Fruit fly (Drosophila melanogaster) whole organism, embryonic: Measurements from ENCODE around the gene scpr-C.

Experiments used
- B-H2 ChIP-seq: fragments of 200-800 bp; sonication (Bioruptor generic); optimal IDR thresholded peaks from 2 replicates; lab custom pipeline; 2018; ENCODE audit warnings: missing biosample characterization, mild to moderate bottlenecking, missing genetic modification characterization
- BEAF-32 ChIP-seq: fragments of 200-800 bp; sonication (Bioruptor generic); optimal IDR thresholded peaks from 3 replicates; lab custom pipeline; 2017; ENCODE audit warnings: missing biosample characterization, missing genetic modification characterization, mild to moderate bottlenecking, moderate library complexity, missing genetic modification reagents
- Bgb ChIP-seq: fragments of 200-800 bp; sonication (Bioruptor generic); IDR thresholded peaks from 2 replicates; pipeline ENCODE4 v1.3.6; 2022; ENCODE audit warnings: missing biosample characterization, missing genetic modification characterization; ENCODE audit not compliant: partially characterized antibody
- CG10209 ChIP-seq: fragments of 200-800 bp; sonication (Bioruptor generic); optimal IDR thresholded peaks from 3 replicates; lab custom pipeline; 2017; ENCODE audit warnings: missing biosample characterization, mild to moderate bottlenecking, missing genetic modification characterization, missing genetic modification reagents
- CG1024 ChIP-seq: fragments of 200-800 bp; sonication (Bioruptor generic); IDR thresholded peaks from 2 replicates; pipeline ENCODE4 v1.3.6; 2022; ENCODE audit warnings: missing biosample characterization, missing genetic modification characterization
- CG10431 ChIP-seq: fragments of 200-800 bp; sonication (Bioruptor generic); optimal IDR thresholded peaks from 3 replicates; lab custom pipeline; 2018; ENCODE audit warnings: missing biosample characterization, mild to moderate bottlenecking, missing genetic modification characterization
- CG10979 ChIP-seq: fragments of 200-800 bp; sonication (Bioruptor generic); optimal IDR thresholded peaks from 2 replicates; lab custom pipeline; 2018; ENCODE audit warnings: missing biosample characterization, mild to moderate bottlenecking, missing genetic modification characterization, moderate library complexity
- CG11398 ChIP-seq: fragments of 200-800 bp; sonication (Bioruptor generic); optimal IDR thresholded peaks from 2 replicates; lab custom pipeline; 2016; ENCODE audit warnings: missing biosample characterization, missing genetic modification characterization
- CG12236 ChIP-seq: fragments of 200-800 bp; sonication (Bioruptor generic); optimal IDR thresholded peaks from 2 replicates; lab custom pipeline; 2016; ENCODE audit warnings: missing biosample characterization, missing genetic modification characterization
- CG12659 ChIP-seq: fragments of 200-800 bp; sonication (Bioruptor generic); optimal IDR thresholded peaks from 3 replicates; lab custom pipeline; 2017; ENCODE audit warnings: mild to moderate bottlenecking, missing biosample characterization, missing genetic modification reagents, missing genetic modification characterization
- CG1602 ChIP-seq: fragments of 200-800 bp; sonication (Bioruptor generic); optimal IDR thresholded peaks from 3 replicates; lab custom pipeline; 2016; ENCODE audit warnings: missing biosample characterization, missing genetic modification characterization
- CG16815 ChIP-seq: fragments of 200-800 bp; sonication (Bioruptor generic); optimal IDR thresholded peaks from 3 replicates; lab custom pipeline; 2017; ENCODE audit warnings: missing biosample characterization, mild to moderate bottlenecking, missing genetic modification characterization
- CG17802 ChIP-seq: fragments of 200-800 bp; sonication (Bioruptor generic); optimal IDR thresholded peaks from 2 replicates; lab custom pipeline; 2018; ENCODE audit warnings: missing biosample characterization, mild to moderate bottlenecking, missing genetic modification characterization, moderate library complexity
- CG32532 ChIP-seq: fragments of 200-800 bp; sonication (Bioruptor generic); IDR thresholded peaks from 2 replicates; pipeline ENCODE4 v1.3.6; 2022; ENCODE audit warnings: missing biosample characterization, missing genetic modification characterization
- CG7928 ChIP-seq: fragments of 200-800 bp; sonication (Bioruptor generic); optimal IDR thresholded peaks from 2 replicates; lab custom pipeline; 2017; ENCODE audit warnings: missing biosample characterization, mild to moderate bottlenecking, missing genetic modification characterization
- CG8089 ChIP-seq: fragments of 200-800 bp; sonication (Bioruptor generic); optimal IDR thresholded peaks from 3 replicates; lab custom pipeline; 2016; ENCODE audit warnings: missing biosample characterization, missing genetic modification characterization
- CG8924 ChIP-seq: fragments of 200-800 bp; optimal IDR thresholded peaks from 3 replicates; lab custom pipeline; 2019; ENCODE audit warnings: missing biosample characterization, mild to moderate bottlenecking, missing genetic modification characterization, moderate library complexity
- CG9215 ChIP-seq: fragments of 200-800 bp; sonication (Bioruptor generic); IDR thresholded peaks from 2 replicates; pipeline ENCODE4 v1.3.6; 2022; ENCODE audit warnings: missing biosample characterization, missing genetic modification characterization
- Dbx ChIP-seq: fragments of 200-800 bp; sonication (Bioruptor generic); IDR thresholded peaks from 3 replicates; pipeline ENCODE4 v1.3.6; 2022; ENCODE audit warnings: missing biosample characterization, missing genetic modification characterization
- Dll ChIP-seq: fragments of 200-800 bp; sonication (Bioruptor generic); IDR thresholded peaks from 4 replicates; pipeline ENCODE4 v1.3.6; 2022; ENCODE audit warnings: missing biosample characterization, missing genetic modification characterization; ENCODE audit not compliant: partially characterized antibody
- Drgx ChIP-seq: fragments of 200-800 bp; sonication (Bioruptor generic); IDR thresholded peaks from 2 replicates; pipeline ENCODE4 v1.3.6; 2022; ENCODE audit warnings: missing biosample characterization, missing genetic modification characterization
- Elba2 ChIP-seq: fragments of 200-800 bp; sonication (Bioruptor generic); optimal IDR thresholded peaks from 3 replicates; lab custom pipeline; 2016; ENCODE audit warnings: missing biosample characterization, missing genetic modification characterization
- Ets65A ChIP-seq: fragments of 200-800 bp; sonication (Bioruptor generic); peaks from one replicate; lab custom pipeline; 2016; ENCODE audit warnings: missing biosample characterization, missing genetic modification characterization
- Fer1 ChIP-seq: fragments of 200-800 bp; sonication (Bioruptor generic); optimal IDR thresholded peaks from 2 replicates; lab custom pipeline; 2017; ENCODE audit warnings: missing biosample characterization, mild to moderate bottlenecking, missing genetic modification characterization
- Hsf ChIP-seq: fragments of 200-800 bp; sonication (Bioruptor generic); optimal IDR thresholded peaks from 3 replicates; lab custom pipeline; 2016; ENCODE audit warnings: missing biosample characterization, missing genetic modification characterization
- MBD-R2 ChIP-seq: fragments of 200-800 bp; sonication (Bioruptor generic); IDR thresholded peaks from 2 replicates; pipeline ENCODE4 v1.3.6; 2022; ENCODE audit warnings: missing biosample characterization, missing genetic modification characterization
- Nf-YC ChIP-seq: fragments of 200-800 bp; optimal IDR thresholded peaks from 3 replicates; lab custom pipeline; 2019; ENCODE audit warnings: missing biosample characterization, mild to moderate bottlenecking, missing genetic modification characterization, moderate library complexity
- Ptx1 ChIP-seq: fragments of 200-800 bp; sonication (Bioruptor generic); IDR thresholded peaks from 2 replicates; pipeline ENCODE4 v1.3.6; 2022; ENCODE audit warnings: missing biosample characterization, missing genetic modification characterization
- amos ChIP-seq: fragments of 200-800 bp; sonication (Bioruptor generic); IDR thresholded peaks from 2 replicates; pipeline ENCODE4 v1.3.6; 2022; ENCODE audit warnings: missing biosample characterization, missing genetic modification characterization; ENCODE audit not compliant: partially characterized antibody
- chinmo ChIP-seq: fragments of 200-800 bp; sonication (Bioruptor generic); IDR thresholded peaks from 4 replicates; pipeline ENCODE4 v1.3.6; 2022; ENCODE audit warnings: missing biosample characterization, missing genetic modification characterization; ENCODE audit not compliant: partially characterized antibody
- crp ChIP-seq, 2 experiments: fragments of 200-800 bp; sonication (Bioruptor generic); optimal IDR thresholded peaks; 2 replicates in 1 of 2; 3 replicates in 1 of 2; lab custom pipeline; 2017; ENCODE audit warnings: missing biosample characterization in 2 of 2, missing genetic modification characterization in 2 of 2, mild to moderate bottlenecking in 1 of 2, moderate library complexity in 1 of 2
- ewg ChIP-seq: fragments of 200-800 bp; sonication (Bioruptor generic); optimal IDR thresholded peaks from 3 replicates; lab custom pipeline; 2017; ENCODE audit warnings: mild to moderate bottlenecking, missing biosample characterization, missing genetic modification reagents, missing genetic modification characterization
- gcm ChIP-seq: fragments of 200-800 bp; sonication (Bioruptor generic); optimal IDR thresholded peaks from 2 replicates; lab custom pipeline; 2019; ENCODE audit warnings: missing biosample characterization, mild to moderate bottlenecking, missing genetic modification characterization, moderate library complexity
- grn ChIP-seq: fragments of 200-800 bp; sonication (Bioruptor generic); optimal IDR thresholded peaks from 3 replicates; lab custom pipeline; 2017; ENCODE audit warnings: missing biosample characterization, missing genetic modification characterization
- hbn ChIP-seq: fragments of 200-800 bp; sonication (Bioruptor generic); IDR thresholded peaks from 2 replicates; pipeline ENCODE4 v1.3.6; 2022; ENCODE audit warnings: missing biosample characterization, missing genetic modification characterization; ENCODE audit not compliant: partially characterized antibody
- her ChIP-seq: fragments of 200-800 bp; sonication (Bioruptor generic); optimal IDR thresholded peaks from 2 replicates; lab custom pipeline; 2016; ENCODE audit warnings: missing biosample characterization, missing genetic modification characterization
- kah ChIP-seq: fragments of 200-800 bp; sonication (Bioruptor generic); optimal IDR thresholded peaks from 2 replicates; lab custom pipeline; 2018; ENCODE audit warnings: missing biosample characterization, mild to moderate bottlenecking, missing genetic modification characterization
- knrl ChIP-seq: fragments of 200-800 bp; sonication (Bioruptor generic); IDR thresholded peaks from 3 replicates; pipeline ENCODE4 v1.3.6; 2022; ENCODE audit warnings: missing biosample characterization, missing genetic modification characterization; ENCODE audit not compliant: partially characterized antibody
- nau ChIP-seq: fragments of 200-800 bp; sonication (Bioruptor generic); optimal IDR thresholded peaks from 3 replicates; lab custom pipeline; 2017; ENCODE audit warnings: missing biosample characterization, mild to moderate bottlenecking, missing genetic modification characterization, missing genetic modification reagents
- nerfin-1 ChIP-seq: fragments of 200-800 bp; sonication (Bioruptor generic); optimal IDR thresholded peaks from 3 replicates; lab custom pipeline; 2019; ENCODE audit warnings: missing biosample characterization, mild to moderate bottlenecking, missing genetic modification characterization, moderate library complexity
- pan ChIP-seq, 4 experiments: fragments of >200 bp in 3 of 4; fragments of 200-800 bp in 1 of 4; sonication (Bioruptor generic) in 1 of 4; optimal IDR thresholded peaks in 3 of 4; IDR thresholded peaks in 1 of 4; 2 replicates each; pipeline versions ENCODE4 v1.3.6 to Lab custom; 2017 to 2022; ENCODE audit warnings: missing biosample characterization in 2 of 4, missing genetic modification characterization in 2 of 4, mixed read lengths in 1 of 4
- pho ChIP-seq: fragments of 200-800 bp; sonication (Bioruptor generic); optimal IDR thresholded peaks from 2 replicates; lab custom pipeline; 2016; ENCODE audit warnings: missing biosample characterization, missing genetic modification characterization
- run ChIP-seq: fragments of 200-800 bp; sonication (Bioruptor generic); optimal IDR thresholded peaks from 3 replicates; lab custom pipeline; 2018; ENCODE audit warnings: missing biosample characterization, mild to moderate bottlenecking, missing genetic modification characterization
- slbo ChIP-seq: fragments of 200-800 bp; sonication (Bioruptor generic); IDR thresholded peaks from 2 replicates; pipeline ENCODE4 v1.3.6; 2022; ENCODE audit warnings: missing biosample characterization, missing genetic modification characterization
- sna ChIP-seq: fragments of 200-800 bp; sonication (Bioruptor generic); IDR thresholded peaks from 2 replicates; pipeline ENCODE4 v1.3.6; 2022; ENCODE audit warnings: missing biosample characterization, missing genetic modification characterization; ENCODE audit not compliant: partially characterized antibody
- stwl ChIP-seq: fragments of 200-800 bp; sonication (Bioruptor generic); optimal IDR thresholded peaks from 3 replicates; lab custom pipeline; 2018; ENCODE audit warnings: missing biosample characterization, mild to moderate bottlenecking, missing genetic modification characterization, moderate library complexity
- tio ChIP-seq: fragments of 200-800 bp; sonication (Bioruptor generic); optimal IDR thresholded peaks from 2 replicates; lab custom pipeline; 2017; ENCODE audit warnings: missing biosample characterization, missing genetic modification characterization, inconsistent platforms
- yki ChIP-seq: fragments of >200 bp; optimal IDR thresholded peaks from 3 replicates; lab custom pipeline; 2018
- zen ChIP-seq: fragments of 200-800 bp; sonication (Bioruptor generic); optimal IDR thresholded peaks from 3 replicates; lab custom pipeline; 2018; ENCODE audit warnings: missing biosample characterization, mild to moderate bottlenecking, missing genetic modification characterization, moderate library complexity

Gene scpr-C

DNA sequence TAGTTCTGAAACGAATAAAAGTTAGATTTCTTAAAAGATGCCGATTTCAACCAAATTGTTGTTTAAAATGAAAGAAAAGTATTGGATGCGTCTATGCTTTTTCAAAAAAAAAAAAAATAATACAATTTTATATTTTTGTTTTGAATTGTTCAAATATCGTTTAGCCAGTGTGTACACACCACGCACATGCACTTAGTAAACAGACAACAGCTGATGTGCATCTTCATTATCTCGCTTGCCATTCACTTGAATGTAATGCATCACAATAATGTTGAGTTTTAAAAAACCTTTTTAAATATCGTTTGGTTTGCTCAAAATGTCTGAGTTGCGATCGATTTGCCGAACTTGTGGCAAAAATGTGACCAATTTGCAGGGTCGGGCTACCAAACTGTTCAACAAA, 10.7 kb downstream of the scpr-C start, which contains the start of gene CG31441 (continued):
- no peak for TF ChIP-seq nerfin-1 (tag; lab: Kevin White, UChicago)
- TF ChIP-seq crp (GFP tag; optimal IDR thresholded peaks at IDR 0.05; lab: Kevin White, UChicago) = peak; percentile 58 to 92
- no peak for TF ChIP-seq ewg (GFP tag; lab: Kevin White, UChicago)
- no peak for TF ChIP-seq tio (GFP tag; lab: Kevin White, UChicago)
- TF ChIP-seq nau (GFP tag; lab: Kevin White, UChicago) = no peak
- TF ChIP-seq stwl (tag; lab: Kevin White, UChicago) = peak; percentile 67
- no peak for TF ChIP-seq pan (optimal IDR thresholded peaks at IDR 0.05; lab: Kevin White, UChicago)
- no peak for TF ChIP-seq pan (GFP tag; optimal IDR thresholded peaks at IDR 0.05 in 1 of 2, IDR thresholded peaks at IDR 0.05 in 1 of 2)
- TF ChIP-seq B-H2 (GFP tag; lab: Kevin White, UChicago) = peak; percentile 26
- TF ChIP-seq slbo = no peak
- TF ChIP-seq MBD-R2 (GFP tag; lab: Robert Waterston, UW) = peak; percentile 85
- TF ChIP-seq Dll (GFP tag; lab: Robert Waterston, UW) = peak; percentile 66; the same call in 2 of the 4 replicates
- no peak for TF ChIP-seq CG10209 (GFP tag; lab: Kevin White, UChicago)
- TF ChIP-seq Ptx1 (GFP tag; lab: Robert Waterston, UW) = no peak
- no peak for TF ChIP-seq CG9215
- no peak for TF ChIP-seq CG1602 (GFP tag; lab: Kevin White, UChicago)
- TF ChIP-seq pho (GFP tag; lab: Kevin White, UChicago) = no peak
- peak; percentile 2 for TF ChIP-seq Fer1
- no peak for TF ChIP-seq CG8924
- TF ChIP-seq CG32532 (GFP tag; lab: Robert Waterston, UW) = no peak
- TF ChIP-seq yki (lab: Kevin White, UChicago) = no peak
- peak; percentile 63 for TF ChIP-seq hbn (GFP tag; lab: Robert Waterston, UW)
- no peak for TF ChIP-seq run
- peak; percentile 56 for TF ChIP-seq Ets65A (GFP tag; lab: Kevin White, UChicago)
- TF ChIP-seq her (GFP tag; lab: Kevin White, UChicago) = no peak
- TF ChIP-seq CG17802 (tag; lab: Kevin White, UChicago) = no peak
- peak; percentile 65 for TF ChIP-seq BEAF-32 (GFP tag; lab: Kevin White, UChicago)
- TF ChIP-seq Drgx = no peak
- TF ChIP-seq CG1024 (GFP tag; lab: Robert Waterston, UW) = no peak
- TF ChIP-seq zen (tag; lab: Kevin White, UChicago) = peak; percentile 30
- peak; percentile 38; the same call in 1 of the 3 replicates for TF ChIP-seq knrl (GFP tag; lab: Robert Waterston, UW)
- no peak for TF ChIP-seq gcm
- no peak for TF ChIP-seq CG7928 (GFP tag; lab: Kevin White, UChicago)
- no peak for TF ChIP-seq Dbx (GFP tag; lab: Robert Waterston, UW)
- TF ChIP-seq CG12236 (GFP tag; lab: Kevin White, UChicago) = no peak
- peak; percentile 32; the same call in 1 of the 2 replicates for TF ChIP-seq amos (GFP tag; lab: Robert Waterston, UW)
- TF ChIP-seq CG8089 (GFP tag; lab: Kevin White, UChicago) = no peak
- TF ChIP-seq sna (GFP tag; lab: Robert Waterston, UW) = 0 out of 2 replicates have a peak, but pooled peaks have one; percentile 50
- TF ChIP-seq Nf-YC = no peak
- TF ChIP-seq grn (GFP tag; lab: Kevin White, UChicago) = no peak
- no peak for TF ChIP-seq CG10431
- no peak for TF ChIP-seq kah (GFP tag; lab: Kevin White, UChicago)
- TF ChIP-seq CG11398 = no peak
- 0 out of 2 replicates have a peak, but pooled peaks have one; percentile 24 for TF ChIP-seq Bgb (GFP tag; lab: Robert Waterston, UW)
- TF ChIP-seq CG16815 = no peak
- no peak for TF ChIP-seq CG10979
- TF ChIP-seq chinmo (GFP tag; lab: Robert Waterston, UW) = 0 out of 4 replicates have a peak, but pooled peaks have one; percentile 62
- no peak for TF ChIP-seq Elba2
- TF ChIP-seq CG12659 (GFP tag; lab: Kevin White, UChicago) = peak; percentile 7
- no peak for TF ChIP-seq Hsf (GFP tag; lab: Kevin White, UChicago)
